Worm (Caenorhabditis elegans) whole organism, young adult: Measurements from ENCODE around the gene aat-7.

Experiments
- B0035.1 ChIP-seq: sonication (generic microtip); optimal IDR thresholded peaks from 2 replicates; lab custom pipeline; 2016; ENCODE audit warnings: missing genetic modification characterization, mild to moderate bottlenecking, missing compliant biosample characterization, missing genotype, missing genetic modification reagents
- F22D6.2 ChIP-seq: sonication (generic microtip); optimal IDR thresholded peaks from 2 replicates; lab custom pipeline; 2016; ENCODE audit warnings: mild to moderate bottlenecking, missing genetic modification characterization, missing compliant biosample characterization
- F39B2.1 ChIP-seq: fragments of 200-800 bp; sonication (Bioruptor generic); IDR thresholded peaks from 2 replicates; pipeline ENCODE4 v1.3.6; 2022; ENCODE audit warnings: missing genetic modification reagents, missing genetic modification characterization, missing compliant biosample characterization
- F55B11.4 ChIP-seq: sonication (generic microtip); optimal IDR thresholded peaks from 2 replicates; lab custom pipeline; 2016; ENCODE audit warnings: missing compliant biosample characterization, missing genetic modification characterization, borderline replicate concordance; ENCODE audit not compliant: insufficient read depth
- T07F8.4 ChIP-seq: sonication (generic microtip); optimal IDR thresholded peaks from 2 replicates; lab custom pipeline; 2016; ENCODE audit warnings: mild to moderate bottlenecking, missing genetic modification characterization, moderate library complexity, missing compliant biosample characterization
- T26A5.8 ChIP-seq: sonication (generic microtip); optimal IDR thresholded peaks from 2 replicates; lab custom pipeline; 2016; ENCODE audit warnings: missing genetic modification characterization, missing compliant biosample characterization
- Y95B8A.8 ChIP-seq: fragments of 200-800 bp; sonication (Bioruptor generic); IDR thresholded peaks from 2 replicates; pipeline ENCODE4 v1.3.6; 2022; ENCODE audit warnings: missing genetic modification reagents, missing genetic modification characterization, missing compliant biosample characterization
- akir-1 ChIP-seq: fragments of 200-800 bp; sonication (Bioruptor generic); optimal IDR thresholded peaks from 2 replicates; lab custom pipeline; 2018; ENCODE audit warnings: mild to moderate bottlenecking, missing genetic modification characterization, moderate library complexity, missing compliant biosample characterization
- bed-1 ChIP-seq: fragments of 200-800 bp; sonication (Bioruptor generic); IDR thresholded peaks from 2 replicates; pipeline ENCODE4 v1.3.6; 2022; ENCODE audit warnings: missing genetic modification reagents, missing genetic modification characterization, missing compliant biosample characterization
- cebp-1 ChIP-seq, 2 experiments: fragments of 200-800 bp in 1 of 2; sonication (Bioruptor generic) in 1 of 2; sonication (generic microtip) in 1 of 2; IDR thresholded peaks in 1 of 2; optimal IDR thresholded peaks in 1 of 2; 2 replicates each; pipeline versions ENCODE4 v1.3.6 to Lab custom; 2017 to 2022; ENCODE audit warnings: missing compliant biosample characterization in 2 of 2, missing genetic modification characterization in 2 of 2, mild to moderate bottlenecking in 1 of 2, missing genetic modification reagents in 1 of 2, moderate library complexity in 1 of 2
- cebp-2 ChIP-seq: fragments of 200-800 bp; sonication (Bioruptor generic); IDR thresholded peaks from 2 replicates; pipeline ENCODE4 v1.3.6; 2022; ENCODE audit warnings: missing genetic modification characterization, missing compliant biosample characterization
- dox-1 ChIP-seq: fragments of 200-800 bp; sonication (Bioruptor generic); IDR thresholded peaks from 2 replicates; pipeline ENCODE4 v1.3.6; 2022; ENCODE audit warnings: missing genetic modification reagents, missing genetic modification characterization, missing compliant biosample characterization
- dpff-1 ChIP-seq: sonication (generic microtip); optimal IDR thresholded peaks from 2 replicates; lab custom pipeline; 2017; ENCODE audit warnings: mild to moderate bottlenecking, missing genetic modification characterization, missing compliant biosample characterization
- hlh-12 ChIP-seq: sonication (generic microtip); optimal IDR thresholded peaks from 2 replicates; lab custom pipeline; 2016; ENCODE audit warnings: missing genetic modification characterization, missing compliant biosample characterization
- lsy-27 ChIP-seq: sonication (generic microtip); optimal IDR thresholded peaks from 2 replicates; lab custom pipeline; 2017; ENCODE audit warnings: missing genetic modification characterization, mild to moderate bottlenecking, missing compliant biosample characterization, antibody characterized with exemption, missing genotype, borderline replicate concordance; ENCODE audit not compliant: insufficient read depth
- madf-3 ChIP-seq: fragments of 200-800 bp; sonication (Bioruptor generic); IDR thresholded peaks from 2 replicates; pipeline ENCODE4 v1.3.6; 2022; ENCODE audit warnings: missing genetic modification reagents, missing genetic modification characterization, missing compliant biosample characterization
- mel-28 ChIP-seq: sonication (generic microtip); optimal IDR thresholded peaks from 2 replicates; lab custom pipeline; 2016; ENCODE audit warnings: borderline replicate concordance, mild to moderate bottlenecking, missing genetic modification characterization, missing compliant biosample characterization
- mes-4 ChIP-seq: sonication (generic microtip); optimal IDR thresholded peaks from 2 replicates; lab custom pipeline; 2016; ENCODE audit warnings: missing genotype, missing genetic modification characterization, missing compliant biosample characterization
- nfyb-1 ChIP-seq: fragments of 200-800 bp; sonication (Bioruptor generic); IDR thresholded peaks from 2 replicates; pipeline ENCODE4 v1.3.6; 2022; ENCODE audit warnings: missing genetic modification reagents, missing genetic modification characterization, missing compliant biosample characterization
- nhr-80 ChIP-seq: sonication (generic microtip); optimal IDR thresholded peaks from 2 replicates; lab custom pipeline; 2016; ENCODE audit warnings: missing genetic modification characterization, missing compliant biosample characterization
- rec-8 ChIP-seq, 2 experiments: sonication (generic microtip); optimal IDR thresholded peaks; 2 replicates each; lab custom pipeline; 2016; ENCODE audit warnings: mild to moderate bottlenecking in 2 of 2, missing genetic modification characterization in 2 of 2, missing genetic modification reagents in 2 of 2, missing genotype in 2 of 2, missing biosample characterization in 1 of 2, missing compliant biosample characterization in 1 of 2, moderate library complexity in 1 of 2
- rpc-1 ChIP-seq, 2 experiments: fragments of 150-350 bp in 1 of 2; sonication (generic microtip) in 1 of 2; optimal IDR thresholded peaks; 2 replicates each; lab custom pipeline; 2014 to 2018; ENCODE audit warnings: missing biosample characterization in 1 of 2, missing genetic modification characterization in 1 of 2, missing genetic modification reagents in 1 of 2, missing genotype in 1 of 2
- tbx-9 ChIP-seq: sonication (generic microtip); optimal IDR thresholded peaks from 2 replicates; lab custom pipeline; 2016; ENCODE audit warnings: borderline replicate concordance, missing genetic modification characterization, inconsistent platforms, missing compliant biosample characterization
- unc-130 ChIP-seq: sonication (generic microtip); optimal IDR thresholded peaks from 2 replicates; lab custom pipeline; 2016; ENCODE audit warnings: missing genetic modification reagents, missing genetic modification characterization, missing compliant biosample characterization
- ztf-25 ChIP-seq: fragments of 200-800 bp; sonication (Bioruptor generic); IDR thresholded peaks from 2 replicates; pipeline ENCODE4 v1.3.6; 2022; ENCODE audit warnings: missing genetic modification reagents, missing genetic modification characterization, missing compliant biosample characterization
- ztf-26 ChIP-seq: sonication (generic microtip); optimal IDR thresholded peaks from 2 replicates; lab custom pipeline; 2017; ENCODE audit warnings: missing genetic modification characterization, missing compliant biosample characterization

aat-7 gene

DNA sequence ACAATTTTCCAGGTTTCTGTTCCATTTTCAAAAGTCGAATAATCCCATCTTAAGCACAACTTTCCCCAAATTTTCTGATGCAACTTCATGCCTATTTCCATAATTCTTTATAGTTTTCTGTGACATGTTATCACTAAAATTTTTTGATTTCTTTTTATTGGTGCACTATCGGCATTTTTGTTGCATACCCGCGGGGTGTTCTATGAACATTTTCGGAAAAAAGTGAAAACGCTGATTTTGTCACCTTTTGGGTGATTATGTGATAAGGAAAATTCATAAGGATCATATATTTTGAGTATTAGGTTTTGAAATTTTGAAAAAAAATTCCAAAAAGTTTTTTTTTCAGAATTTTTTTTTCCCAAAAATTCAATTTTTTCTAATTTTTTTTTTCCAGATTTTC lies at the start of gene aat-7:
Gene aat-7 (plus strand): TSS at position 393 of the 400 bp plus-strand sequence.
- TF ChIP-seq F22D6.2 (tag; lab: Kevin White, UChicago) (no peak), nhr-80 (tag; lab: Kevin White, UChicago) (peak; percentile 90), ztf-26 (tag; lab: Kevin White, UChicago) (no peak), lsy-27 (tag; lab: Kevin White, UChicago) (no peak), bed-1 (GFP tag; lab: Robert Waterston, UW) (no peak)

DNA sequence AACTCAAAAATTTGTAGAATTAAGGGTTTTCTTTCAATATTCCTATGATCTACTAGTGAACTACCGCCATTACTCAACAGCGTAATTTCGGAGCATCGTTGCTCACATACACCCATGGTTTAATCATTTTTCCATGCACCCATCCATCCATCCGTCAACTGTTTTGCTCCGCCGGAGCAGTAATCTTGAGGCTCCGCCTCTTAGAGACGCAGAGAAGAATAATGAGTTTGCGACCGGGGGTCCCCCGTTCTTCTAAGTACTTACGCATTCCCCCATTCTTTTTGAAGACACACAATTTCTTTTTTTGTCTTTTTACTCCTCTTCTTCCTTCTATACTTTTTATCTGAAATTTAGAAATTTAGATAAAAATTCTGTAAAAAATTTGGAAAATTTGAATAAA lies 48.5 kb upstream of the aat-7 start:
- no peak for TF ChIP-seq T26A5.8 (tag; lab: Kevin White, UChicago)
- 0 out of 2 replicates have a peak, but pooled peaks have one; percentile 30 for TF ChIP-seq nfyb-1 (GFP tag; lab: Robert Waterston, UW)

DNA sequence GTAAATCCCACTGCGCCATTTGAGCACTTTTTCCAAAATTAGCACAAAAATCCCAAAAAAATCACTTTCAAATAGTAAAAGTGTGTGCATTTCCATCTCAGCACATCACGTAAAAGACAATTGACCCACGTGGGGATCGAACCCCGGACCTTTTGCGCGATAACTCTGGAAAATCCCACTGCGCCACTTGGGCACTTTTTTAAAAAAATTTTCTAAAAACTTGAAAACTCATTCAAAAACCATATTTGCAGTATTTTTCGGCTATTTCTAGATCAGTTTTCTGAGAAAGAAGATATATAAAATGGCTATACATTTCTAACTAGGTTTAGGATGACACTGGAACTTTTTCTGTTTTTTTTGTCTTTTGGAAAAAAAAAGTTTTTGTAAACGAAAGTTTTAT lies 46.6 kb upstream of the aat-7 start:
- TF ChIP-seq mes-4 (tag; lab: Kevin White, UChicago) (no peak), rpc-1 (optimal IDR thresholded peaks at IDR 0.05; lab: Kevin White, UChicago) (no peak), rpc-1 (tag; optimal IDR thresholded peaks at IDR 0.05; lab: Kevin White, UChicago) (peak; percentile 7)

DNA sequence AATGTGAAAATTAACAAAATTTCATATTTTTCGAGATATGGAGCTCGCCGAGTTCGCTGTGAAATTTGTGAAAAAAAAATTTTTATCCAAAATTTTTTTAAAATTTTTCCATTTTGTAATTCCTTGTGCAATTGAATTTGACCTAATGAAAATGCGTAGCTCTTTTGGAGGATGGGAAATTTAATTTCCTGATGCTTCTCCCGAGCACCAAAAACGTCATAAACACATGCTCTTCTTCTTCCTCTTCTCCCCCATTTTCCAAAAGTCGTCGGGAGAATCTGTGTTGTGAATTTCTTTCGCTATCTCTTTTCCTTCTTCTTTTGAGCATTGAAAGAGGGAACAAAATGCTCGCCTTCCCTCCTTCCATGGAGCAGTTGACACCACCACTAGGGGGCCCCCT lies 45.3 kb upstream of the aat-7 start:
- TF ChIP-seq rec-8 (tag; optimal IDR thresholded peaks at IDR 0.05; lab: Kevin White, UChicago) (no peak), lsy-27 (tag; lab: Kevin White, UChicago) (no peak), akir-1 (GFP tag; lab: Kevin White, UChicago) (no peak), dpff-1 (no peak), madf-3 (GFP tag; lab: Robert Waterston, UW) (no peak), F39B2.1 (GFP tag; lab: Robert Waterston, UW) (no peak), ztf-25 (GFP tag; lab: Robert Waterston, UW) (no peak), F55B11.4 (tag; lab: Kevin White, UChicago) (no peak), unc-130 (GFP tag; lab: Kevin White, UChicago) (no peak), B0035.1 (tag; lab: Kevin White, UChicago) (no peak), T07F8.4 (tag; lab: Kevin White, UChicago) (no peak), cebp-2 (GFP tag; lab: Robert Waterston, UW) (no peak), Y95B8A.8 (GFP tag; lab: Robert Waterston, UW) (no peak), dox-1 (no peak)
- TF ChIP-seq, all 124 proteins: peak for 0

DNA sequence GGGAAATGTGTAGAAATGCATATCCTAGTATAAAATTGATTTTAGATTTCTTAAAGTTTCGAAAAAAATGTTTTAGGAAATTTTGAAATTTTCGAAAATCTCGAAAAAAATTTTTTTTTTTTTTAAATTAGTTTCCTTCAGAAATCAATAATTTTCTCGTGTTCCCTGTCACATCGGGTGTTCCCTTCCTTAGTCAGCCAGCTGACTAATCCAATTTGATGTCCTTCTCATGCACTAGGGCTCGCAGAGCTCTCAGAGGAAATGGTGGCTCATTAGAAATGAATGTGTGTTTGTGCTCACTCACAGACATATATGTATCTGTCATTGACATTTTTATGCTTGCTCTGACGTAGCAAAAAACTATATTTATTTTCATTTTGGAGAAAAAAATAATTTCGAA lies 42.9 kb upstream of the aat-7 start:
- TF ChIP-seq tbx-9 (tag; lab: Kevin White, UChicago): no peak

DNA sequence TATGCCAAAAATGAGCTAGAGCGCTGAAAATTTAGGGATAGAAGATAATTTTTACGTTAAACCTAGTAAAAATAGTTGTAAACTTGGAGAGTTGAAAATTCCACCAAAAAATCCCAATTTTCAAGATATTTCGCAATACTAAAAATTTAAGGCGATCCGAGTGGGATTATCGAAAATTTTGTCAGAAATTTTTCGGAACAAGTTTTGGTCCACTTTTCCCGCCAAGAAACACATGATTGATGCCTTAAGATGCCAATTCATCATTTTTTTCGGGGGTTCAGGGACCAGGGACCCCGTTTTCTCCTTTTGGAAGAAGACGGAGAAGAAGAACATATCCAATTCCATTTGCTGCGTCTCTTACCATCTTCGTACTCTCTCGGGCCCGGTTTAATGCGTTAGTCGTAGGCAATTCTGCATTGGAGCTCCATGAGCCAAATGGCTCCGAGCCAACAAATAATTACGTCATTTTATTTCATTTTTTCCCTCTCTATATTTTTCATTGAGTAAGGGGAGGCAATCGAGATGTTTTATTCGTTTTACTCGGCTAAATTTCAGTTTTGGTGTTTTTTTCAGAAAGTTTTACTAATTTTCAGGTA lies 42.0 kb upstream of the aat-7 start:
- no peak for TF ChIP-seq hlh-12 (tag; lab: Kevin White, UChicago)
- peak; percentile 75 for TF ChIP-seq cebp-1 (GFP tag; IDR thresholded peaks at IDR 0.05; lab: Robert Waterston, UW)
- peak; percentile 95 for TF ChIP-seq cebp-1 (tag; optimal IDR thresholded peaks at IDR 0.05; lab: Kevin White, UChicago)

DNA sequence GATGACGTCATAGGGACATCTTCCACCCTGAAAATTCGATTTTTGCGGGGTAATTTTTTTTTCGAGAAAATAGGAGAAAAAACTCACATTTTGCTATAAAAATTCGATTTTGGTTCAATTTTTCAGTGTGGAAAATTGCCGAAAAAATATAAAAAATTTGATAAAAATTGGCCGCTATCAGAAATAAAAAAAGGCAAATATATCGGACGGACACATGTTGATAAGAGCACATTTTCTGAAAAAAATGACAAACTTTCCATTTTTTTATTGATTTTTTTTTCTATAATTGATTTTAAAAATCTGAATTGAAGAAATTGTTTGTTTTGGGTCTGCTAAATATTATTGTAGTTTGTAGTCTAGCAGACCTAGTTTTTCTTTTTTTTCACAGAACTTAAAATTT lies 31.2 kb upstream of the aat-7 start, which contains the start of gene C13A10.1:
Gene C13A10.1 (minus strand): TSS at position 170 of the 400 bp plus-strand sequence.
- TF ChIP-seq nhr-80 (tag; lab: Kevin White, UChicago): peak; percentile 11
- TF ChIP-seq mel-28: no peak
- TF ChIP-seq, all 124 proteins: peak for 1
